Worm (Caenorhabditis elegans): ENCODE measurements around the gene pafo-1.

DNA sequence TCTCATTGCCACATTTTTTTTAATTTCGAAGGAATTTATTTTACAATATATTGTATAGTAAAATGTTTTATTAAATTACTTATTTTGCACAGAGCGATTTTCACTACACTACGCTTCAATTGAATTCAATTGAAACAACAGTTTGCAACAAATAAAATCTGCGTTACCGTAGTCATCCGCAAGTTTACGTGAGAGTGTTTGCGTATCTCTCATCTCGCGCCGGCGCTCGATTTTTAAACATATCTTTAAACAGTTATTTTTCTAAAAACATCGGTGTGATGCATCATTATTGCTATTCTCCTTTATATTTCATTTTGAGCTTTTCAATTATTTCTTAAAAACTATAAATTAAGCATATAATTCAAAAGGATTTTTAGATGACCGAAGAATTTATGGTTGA is 32.8 kb downstream of the pafo-1 start, which contains the start of gene duo-1:
- TF ChIP-seq rnt-1 (tag; optimal IDR thresholded peaks at IDR 0.05) (no peak), ama-1 (optimal IDR thresholded peaks at IDR 0.05) (no peak), elt-4 (tag; optimal IDR thresholded peaks at IDR 0.05) (no peak), ceh-45 (GFP tag; IDR thresholded peaks at IDR 0.05) (no peak), fkh-6 (tag; optimal IDR thresholded peaks at IDR 0.05) (no peak), C08G9.2 (tag; optimal IDR thresholded peaks at IDR 0.05) (no peak), unc-55 (GFP tag; optimal IDR thresholded peaks at IDR 0.05) (no peak), pqm-1 (tag; optimal IDR thresholded peaks at IDR 0.05) (no peak), ceh-24 (tag; optimal IDR thresholded peaks at IDR 0.05) (no peak), ttx-3 (tag; optimal IDR thresholded peaks at IDR 0.05) (no peak), sox-4 (tag; optimal IDR thresholded peaks at IDR 0.05) (no peak), fkh-10 (GFP tag; optimal IDR thresholded peaks at IDR 0.05) (no peak)

Data from whole organism, late embryonic.